Worm (Caenorhabditis elegans): Measurements from ENCODE around the gene gpcp-2.

gpcp-2 gene

ce11 chrII:8071801-8072544 is 1.2 kb downstream of the gpcp-2 start (continued):
- TF ChIP-seq ztf-25 (GFP tag; IDR thresholded peaks at IDR 0.05), result no peak
- TF ChIP-seq C06A6.2 (GFP tag; conservative IDR thresholded peaks at IDR 0.05), result no peak
- TF ChIP-seq atf-7 (tag; optimal IDR thresholded peaks at IDR 0.05), result no peak
- TF ChIP-seq ets-4 (GFP tag; optimal IDR thresholded peaks at IDR 0.05), result no peak
- no peak for TF ChIP-seq F33H1.4 (GFP tag; IDR thresholded peaks at IDR 0.05)
- TF ChIP-seq mcd-1 (GFP tag; IDR thresholded peaks at IDR 0.05), result no peak
- TF ChIP-seq nhr-90 (tag; optimal IDR thresholded peaks at IDR 0.05), result no peak
- no peak for TF ChIP-seq sdz-38 (tag; optimal IDR thresholded peaks at IDR 0.05)
- no peak for TF ChIP-seq Y53G8AR.9 (GFP tag; conservative IDR thresholded peaks at IDR 0.05)
- TF ChIP-seq egl-44 (GFP tag; IDR thresholded peaks at IDR 0.05), result no peak
- no peak for TF ChIP-seq cebp-2 (GFP tag; IDR thresholded peaks at IDR 0.05)
- TF ChIP-seq somi-1 (GFP tag; optimal IDR thresholded peaks at IDR 0.05), result peak; percentile 50
- TF ChIP-seq B0035.1 (tag; optimal IDR thresholded peaks at IDR 0.05), result no peak
- TF ChIP-seq ztf-18 (tag; optimal IDR thresholded peaks at IDR 0.05), result no peak

- TF ChIP-seq ZK185.1 (tag; optimal IDR thresholded peaks at IDR 0.05; ENCODE audit: poor library complexity, severe bottlenecking), result no peak
- TF ChIP-seq madf-3 (GFP tag; IDR thresholded peaks at IDR 0.05), result no peak
- TF ChIP-seq ztf-28 (GFP tag; IDR thresholded peaks at IDR 0.05), result no peak
- no peak for TF ChIP-seq Y56A3A.18 (GFP tag; IDR thresholded peaks at IDR 0.05)
Observed at ce11 chrII:8071012-8071625, 2.1 kb downstream of the gpcp-2 start.

ce11 chrII:8065985-8066384 is 7.2 kb downstream of the gpcp-2 start, which contains the start of gene pdha-1:
TSS of gene pdha-1 (plus strand) at chrII:8066285.
- no peak for TF ChIP-seq sptf-2 (GFP tag; optimal IDR thresholded peaks at IDR 0.05)
- no peak for TF ChIP-seq B0035.1 (tag; optimal IDR thresholded peaks at IDR 0.05)
- TF ChIP-seq Y95B8A.8 (GFP tag; IDR thresholded peaks at IDR 0.05), result no peak
- no peak for TF ChIP-seq aptf-3 (GFP tag; IDR thresholded peaks at IDR 0.05)
- TF ChIP-seq nhr-90 (tag; optimal IDR thresholded peaks at IDR 0.05), result no peak
- TF ChIP-seq F23B12.7 (tag; optimal IDR thresholded peaks at IDR 0.05; ENCODE audit: insufficient read depth), result no peak
- TF ChIP-seq nfya-2 (GFP tag; IDR thresholded peaks at IDR 0.05), result no peak
- TF ChIP-seq T07F8.4 (tag; optimal IDR thresholded peaks at IDR 0.05), result no peak
- peak; percentile 44; the same call in 1 of the 2 replicates for TF ChIP-seq Y56A3A.18 (GFP tag; IDR thresholded peaks at IDR 0.05)
- peak in 1 of 2 experiments; percentile 12 for TF ChIP-seq let-607 (tag; optimal IDR thresholded peaks at IDR 0.05)
- TF ChIP-seq lsl-1 (GFP tag; optimal IDR thresholded peaks at IDR 0.05), result peak; percentile 10
- no peak for TF ChIP-seq F37B4.10 (GFP tag; IDR thresholded peaks at IDR 0.05)
- TF ChIP-seq F49E8.2 (tag; optimal IDR thresholded peaks at IDR 0.05; ENCODE audit: insufficient read depth), result no peak
- TF ChIP-seq F39B2.1 (GFP tag; IDR thresholded peaks at IDR 0.05), result no peak
- TF ChIP-seq ceh-58 (GFP tag; IDR thresholded peaks at IDR 0.05), result no peak
- TF ChIP-seq lin-35 (GFP tag; optimal IDR thresholded peaks at IDR 0.05), result no peak
- TF ChIP-seq nfya-1 (tag; optimal IDR thresholded peaks at IDR 0.05; ENCODE audit: borderline replicate concordance, insufficient read depth), result no peak
- TF ChIP-seq egl-44 (GFP tag; IDR thresholded peaks at IDR 0.05), result no peak
- no peak for TF ChIP-seq ceh-100 (GFP tag; IDR thresholded peaks at IDR 0.05)
- TF ChIP-seq hrde-1 (tag; optimal IDR thresholded peaks at IDR 0.05; ENCODE audit: borderline replicate concordance), result peak; percentile 32
- TF ChIP-seq hsf-1 (GFP tag; IDR thresholded peaks at IDR 0.05), result peak; percentile 62
